Fruit fly (Drosophila melanogaster) whole organism, wandering third instar larva: ENCODE data around the gene agt.

Experiments used
- Sp1 ChIP-seq: fragments of 200-800 bp; sonication (Bioruptor generic); optimal IDR thresholded peaks from 3 replicates; lab custom pipeline; 2019; ENCODE audit warnings: missing biosample characterization, mild to moderate bottlenecking, missing genetic modification characterization, moderate library complexity
- brk ChIP-seq: fragments of 200-800 bp; sonication (Bioruptor generic); optimal IDR thresholded peaks from 2 replicates; lab custom pipeline; 2016; ENCODE audit warnings: missing biosample characterization, mild to moderate bottlenecking, missing genetic modification characterization
- fru ChIP-seq: fragments of 200-800 bp; sonication (Bioruptor generic); optimal IDR thresholded peaks from 3 replicates; lab custom pipeline; 2016; ENCODE audit warnings: missing biosample characterization, mild to moderate bottlenecking, missing genetic modification characterization
- jim ChIP-seq: fragments of 175-275, 200-325 bp; sonication (Bioruptor generic); optimal IDR thresholded peaks from 2 replicates; lab custom pipeline; 2016; ENCODE audit warnings: missing biosample characterization, mild to moderate bottlenecking, missing genetic modification characterization
- pan ChIP-seq: fragments of >200 bp; optimal IDR thresholded peaks from 2 replicates; lab custom pipeline; 2017
- sv ChIP-seq: fragments of 200-800 bp; sonication (Bioruptor generic); optimal IDR thresholded peaks from 3 replicates; lab custom pipeline; 2016; ENCODE audit warnings: missing biosample characterization, missing genetic modification characterization
- woc ChIP-seq: sonication (Bioruptor generic); optimal IDR thresholded peaks from 2 replicates; lab custom pipeline; 2016; ENCODE audit warnings: missing biosample characterization, mild to moderate bottlenecking, missing genetic modification characterization

DNA sequence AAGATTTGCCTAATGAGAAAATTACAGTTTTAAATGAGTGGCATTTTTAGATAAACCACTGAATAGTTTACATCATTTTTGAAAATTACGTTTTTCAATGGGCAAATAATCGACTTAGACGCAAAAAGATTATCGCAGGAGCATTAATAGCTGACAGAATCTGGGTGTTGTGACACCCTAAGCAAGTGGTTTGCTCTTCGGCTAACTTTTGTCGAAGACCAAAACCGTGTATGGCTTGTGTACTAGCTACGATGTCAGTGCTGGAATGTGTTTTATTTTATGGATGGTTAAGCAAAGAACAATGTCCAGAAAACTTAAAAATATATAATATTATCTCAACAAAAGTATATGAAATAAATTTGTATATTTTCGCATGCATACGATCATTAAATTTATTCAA lies 49.0 kb upstream of the agt start:
- no peak for TF ChIP-seq jim (GFP tag; lab: Kevin White, UChicago)
- TF ChIP-seq pan, result no peak
- TF ChIP-seq sv (GFP tag; lab: Kevin White, UChicago), result no peak
- TF ChIP-seq brk (GFP tag; lab: Kevin White, UChicago), result no peak
- TF ChIP-seq woc (GFP tag; lab: Kevin White, UChicago), result no peak
- no peak for TF ChIP-seq Sp1 (GFP tag; lab: Kevin White, UChicago)
- TF ChIP-seq fru (GFP tag; lab: Kevin White, UChicago), result no peak
